Worm (Caenorhabditis elegans) whole organism, L1 larva: ENCODE results near the gene Y57G11C.3.

ENCODE experiments used
- elt-2 ChIP-seq: sonication (generic microtip); optimal IDR thresholded peaks from 2 replicates; lab custom pipeline; 2016; ENCODE audit warnings: missing genetic modification characterization, mild to moderate bottlenecking, inconsistent platforms, missing compliant biosample characterization, missing genetic modification reagents
- jun-1 ChIP-seq: fragments of 150-350 bp; optimal IDR thresholded peaks from 2 replicates; lab custom pipeline; 2014; ENCODE audit warnings: missing biosample characterization, missing genetic modification reagents, missing genetic modification characterization
- lin-14 ChIP-seq: fragments of 200-800 bp; sonication (Bioruptor generic); optimal IDR thresholded peaks from 2 replicates; lab custom pipeline; 2018; ENCODE audit warnings: mild to moderate bottlenecking, missing genetic modification characterization, moderate library complexity, missing compliant biosample characterization
- mep-1 ChIP-seq: fragments of 150-350 bp; optimal IDR thresholded peaks from 2 replicates; lab custom pipeline; 2014; ENCODE audit warnings: missing biosample characterization, missing genetic modification characterization
- nhr-84 ChIP-seq: sonication (generic microtip); optimal IDR thresholded peaks from 2 replicates; lab custom pipeline; 2017; ENCODE audit warnings: missing biosample characterization, missing genetic modification characterization

ce11 chrIV:14797849-14798248 lies 29.8 kb downstream of the Y57G11C.3 start, which contains the start of gene arl-8:
- no peak for TF ChIP-seq elt-2
- no peak for TF ChIP-seq lin-14 (GFP tag; lab: Kevin White, UChicago)
- TF ChIP-seq nhr-84 (tag; lab: Kevin White, UChicago), result no peak
- TF ChIP-seq mep-1 (tag; lab: Kevin White, UChicago), result no peak
- TF ChIP-seq jun-1 (tag; lab: Kevin White, UChicago), result no peak
